Worm (Caenorhabditis elegans): ENCODE measurements around the gene C48B4.3.

DNA sequence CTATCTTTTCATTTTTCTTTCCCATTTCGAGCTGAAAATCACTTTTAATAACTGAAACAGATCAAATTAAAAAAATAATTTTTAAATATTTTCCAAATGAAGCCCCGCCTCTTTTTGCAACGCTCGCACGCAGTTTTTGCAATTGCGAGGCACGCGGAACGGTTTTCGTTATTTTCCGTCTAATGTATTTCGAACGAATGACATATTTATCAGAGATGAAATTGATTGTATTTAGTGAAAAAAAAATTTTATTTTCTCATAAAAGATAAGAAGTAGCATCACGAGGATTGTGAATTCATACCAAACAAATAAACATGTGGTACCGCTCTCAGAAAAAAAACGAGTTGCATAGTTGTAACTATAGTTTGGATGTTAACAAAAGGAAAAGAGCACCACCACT is 47.7 kb upstream of the C48B4.3 start, which contains the start of gene rpac-19:
- TF ChIP-seq nhr-237 (tag; optimal IDR thresholded peaks at IDR 0.05), result peak; percentile 19
- TF ChIP-seq ceh-82 (tag; optimal IDR thresholded peaks at IDR 0.05), result no peak
- no peak for TF ChIP-seq snpc-4 (tag; optimal IDR thresholded peaks at IDR 0.05)
- no peak for TF ChIP-seq lin-11 (tag; optimal IDR thresholded peaks at IDR 0.05)
- no peak for TF ChIP-seq unc-62 (GFP tag; optimal IDR thresholded peaks at IDR 0.05)
- no peak for TF ChIP-seq ZK546.5 (tag; optimal IDR thresholded peaks at IDR 0.05)
